Worm (Caenorhabditis elegans) whole organism, mixed stage, embryonic: ENCODE results near the gene C05G5.3.

Experiments
- cnd-1 ChIP-seq: fragments of 200-800 bp; sonication (Bioruptor generic); optimal IDR thresholded peaks from 2 replicates; lab custom pipeline; 2018; ENCODE audit warnings: mild to moderate bottlenecking, missing genetic modification characterization, missing compliant biosample characterization
- elt-1 ChIP-seq: sonication (generic microtip); optimal IDR thresholded peaks from 2 replicates; lab custom pipeline; 2017; ENCODE audit warnings: missing genetic modification characterization, mild to moderate bottlenecking, missing compliant biosample characterization, antibody characterized with exemption, moderate library complexity, borderline replicate concordance; ENCODE audit not compliant: insufficient read depth
- elt-3 ChIP-seq: fragments of 150-350 bp; optimal IDR thresholded peaks from 2 replicates; lab custom pipeline; 2014; ENCODE audit warnings: missing biosample characterization, missing genetic modification characterization
- lsy-2 ChIP-seq: fragments of 150-350 bp; optimal IDR thresholded peaks from 2 replicates; lab custom pipeline; 2014; ENCODE audit warnings: missing biosample characterization, missing genetic modification characterization
- mep-1 ChIP-seq: fragments of 150-350 bp; optimal IDR thresholded peaks from 2 replicates; lab custom pipeline; 2017; ENCODE audit warnings: missing biosample characterization, missing genetic modification reagents, missing genetic modification characterization, inconsistent platforms
- mls-2 ChIP-seq: sonication (generic microtip); optimal IDR thresholded peaks from 2 replicates; lab custom pipeline; 2016; ENCODE audit warnings: mild to moderate bottlenecking, missing genetic modification characterization, moderate library complexity, missing compliant biosample characterization
- nhr-12 ChIP-seq: fragments of 150-350 bp; optimal IDR thresholded peaks from 2 replicates; lab custom pipeline; 2014; ENCODE audit warnings: missing biosample characterization, missing genetic modification characterization
- nhr-2 ChIP-seq: fragments of 150-350 bp; optimal IDR thresholded peaks from 2 replicates; lab custom pipeline; 2014; ENCODE audit warnings: missing biosample characterization, missing genetic modification characterization
- nhr-237 ChIP-seq: fragments of 150-350 bp; optimal IDR thresholded peaks from 2 replicates; lab custom pipeline; 2014; ENCODE audit warnings: missing biosample characterization, missing genetic modification characterization
- pha-4 ChIP-seq: fragments of 150-350 bp; optimal IDR thresholded peaks from 2 replicates; lab custom pipeline; 2018; ENCODE audit warnings: missing biosample characterization, missing genetic modification reagents, missing genetic modification characterization
- sem-2 ChIP-seq: fragments of 200-800 bp; sonication (Bioruptor generic); optimal IDR thresholded peaks from 2 replicates; lab custom pipeline; 2018; ENCODE audit warnings: mild to moderate bottlenecking, missing genetic modification characterization, missing compliant biosample characterization
- snpc-4 ChIP-seq: fragments of 150-350 bp; optimal IDR thresholded peaks from 2 replicates; lab custom pipeline; 2014; ENCODE audit warnings: missing biosample characterization, missing genetic modification characterization
- unc-39 ChIP-seq: fragments of 150-350 bp; optimal IDR thresholded peaks from 2 replicates; lab custom pipeline; 2014; ENCODE audit warnings: missing biosample characterization, missing genetic modification characterization
- unc-62 ChIP-seq: fragments of 150-350 bp; optimal IDR thresholded peaks from 2 replicates; lab custom pipeline; 2014; ENCODE audit warnings: missing biosample characterization, missing genetic modification reagents, missing genetic modification characterization

- TF ChIP-seq nhr-12 (tag; lab: Kevin White, UChicago): no peak
- TF ChIP-seq mls-2: no peak
- no peak for TF ChIP-seq unc-62 (GFP tag; lab: Kevin White, UChicago)
- no peak for TF ChIP-seq nhr-237 (tag; lab: Kevin White, UChicago)
- no peak for TF ChIP-seq pha-4 (tag; lab: Kevin White, UChicago)
- no peak for TF ChIP-seq cnd-1 (tag; lab: Kevin White, UChicago)
- TF ChIP-seq sem-2 (GFP tag; lab: Kevin White, UChicago): no peak
- TF ChIP-seq snpc-4 (tag; lab: Kevin White, UChicago): no peak
- TF ChIP-seq unc-39 (tag; lab: Kevin White, UChicago): no peak
- no peak for TF ChIP-seq lsy-2 (tag; lab: Kevin White, UChicago)
- TF ChIP-seq nhr-2 (tag; lab: Kevin White, UChicago): no peak
- no peak for TF ChIP-seq elt-1 (tag; lab: Kevin White, UChicago)
- TF ChIP-seq elt-3 (tag; lab: Kevin White, UChicago): no peak
- TF ChIP-seq mep-1: no peak
These were observed 42.4 kb upstream of the C05G5.3 start for ce11 chrX:14794170-14794569.
